Worm (Caenorhabditis elegans) whole organism, L3 larva: ENCODE results near the gene str-246.

Experiments
- R02D3.7 ChIP-seq: fragments of 150-350 bp; optimal IDR thresholded peaks from 2 replicates; lab custom pipeline; 2014; ENCODE audit warnings: missing biosample characterization, missing genetic modification characterization
- ZK546.5 ChIP-seq: sonication (generic microtip); optimal IDR thresholded peaks from 2 replicates; lab custom pipeline; 2017; ENCODE audit warnings: missing biosample characterization, missing genetic modification characterization
- aly-2 ChIP-seq: fragments of 150-350 bp; optimal IDR thresholded peaks from 2 replicates; lab custom pipeline; 2014; ENCODE audit warnings: missing biosample characterization, missing genetic modification characterization
- ama-1 ChIP-seq: fragments of 150-350 bp; optimal IDR thresholded peaks from 2 replicates; lab custom pipeline; 2018
- ceh-16 ChIP-seq: sonication (generic microtip); optimal IDR thresholded peaks from 2 replicates; lab custom pipeline; 2017; ENCODE audit warnings: missing biosample characterization, missing genetic modification characterization
- ceh-28 ChIP-seq: fragments of 150-350 bp; optimal IDR thresholded peaks from 2 replicates; lab custom pipeline; 2014; ENCODE audit warnings: missing biosample characterization, missing genetic modification reagents, missing genetic modification characterization
- ceh-82 ChIP-seq: fragments of 150-350 bp; optimal IDR thresholded peaks from 2 replicates; lab custom pipeline; 2014; ENCODE audit warnings: missing biosample characterization, missing genetic modification characterization
- ceh-9 ChIP-seq: sonication (generic microtip); optimal IDR thresholded peaks from 2 replicates; lab custom pipeline; 2018; ENCODE audit warnings: missing biosample characterization, missing genetic modification characterization
- daf-12 ChIP-seq: fragments of 150-350 bp; optimal IDR thresholded peaks from 2 replicates; lab custom pipeline; 2014; ENCODE audit warnings: missing biosample characterization, missing genetic modification reagents, missing genetic modification characterization
- egl-27 ChIP-seq: sonication (generic microtip); optimal IDR thresholded peaks from 4 replicates; lab custom pipeline; 2017; ENCODE audit warnings: missing biosample characterization, missing genetic modification reagents, missing genetic modification characterization
- egl-5 ChIP-seq: fragments of 150-350 bp; optimal IDR thresholded peaks from 2 replicates; lab custom pipeline; 2017; ENCODE audit warnings: missing biosample characterization, missing genetic modification reagents, missing genetic modification characterization, inconsistent platforms
- elt-1 ChIP-seq: fragments of 150-350 bp; optimal IDR thresholded peaks from 2 replicates; lab custom pipeline; 2014; ENCODE audit warnings: missing biosample characterization, missing genetic modification characterization
- elt-2 ChIP-seq: sonication (generic microtip); optimal IDR thresholded peaks from 2 replicates; lab custom pipeline; 2016; ENCODE audit warnings: missing genetic modification reagents, mild to moderate bottlenecking, missing genetic modification characterization, missing compliant biosample characterization
- elt-3 ChIP-seq, 3 experiments: fragments of 150-350 bp in 1 of 3; sonication (generic microtip) in 2 of 3; optimal IDR thresholded peaks; 2 replicates in 2 of 3; 4 replicates in 1 of 3; lab custom pipeline; 2014 to 2017; ENCODE audit warnings: missing biosample characterization in 3 of 3, missing genetic modification characterization in 3 of 3
- eor-1 ChIP-seq, 2 experiments: fragments of 150-350 bp; optimal IDR thresholded peaks; 2 replicates each; lab custom pipeline; 2014 to 2018; ENCODE audit warnings: missing biosample characterization in 2 of 2, missing genetic modification characterization in 2 of 2
- fkh-10 ChIP-seq: sonication (generic microtip); optimal IDR thresholded peaks from 2 replicates; lab custom pipeline; 2017; ENCODE audit warnings: missing biosample characterization, missing genetic modification reagents, missing genetic modification characterization
- fkh-2 ChIP-seq: fragments of 150-350 bp; optimal IDR thresholded peaks from 2 replicates; lab custom pipeline; 2014; ENCODE audit warnings: missing biosample characterization, missing genetic modification reagents, missing genetic modification characterization
- jun-1 ChIP-seq: fragments of 150-350 bp; optimal IDR thresholded peaks from 2 replicates; lab custom pipeline; 2014; ENCODE audit warnings: missing biosample characterization, missing genetic modification reagents, missing genetic modification characterization
- lin-39 ChIP-seq: fragments of 150-350 bp; optimal IDR thresholded peaks from 2 replicates; lab custom pipeline; 2018; ENCODE audit warnings: missing biosample characterization, missing genetic modification reagents, missing genetic modification characterization
- lsy-12 ChIP-seq: sonication (generic microtip); optimal IDR thresholded peaks from 2 replicates; lab custom pipeline; 2016; ENCODE audit warnings: mild to moderate bottlenecking, missing genetic modification characterization, missing compliant biosample characterization
- mml-1 ChIP-seq: fragments of 150-350 bp; sonication (generic microtip); optimal IDR thresholded peaks from 3 replicates; lab custom pipeline; 2014; ENCODE audit warnings: missing biosample characterization, missing genetic modification characterization
- nfya-1 ChIP-seq: sonication (generic microtip); optimal IDR thresholded peaks from 2 replicates; lab custom pipeline; 2017; ENCODE audit warnings: missing genetic modification characterization, mild to moderate bottlenecking, missing compliant biosample characterization, antibody characterized with exemption, moderate library complexity; ENCODE audit not compliant: insufficient read depth
- nhr-23 ChIP-seq: fragments of 150-350 bp; optimal IDR thresholded peaks from 2 replicates; lab custom pipeline; 2014; ENCODE audit warnings: missing biosample characterization, missing genetic modification reagents, missing genetic modification characterization
- nhr-237 ChIP-seq: fragments of 150-350 bp; optimal IDR thresholded peaks from 2 replicates; lab custom pipeline; 2014; ENCODE audit warnings: missing biosample characterization, missing genetic modification characterization
- nhr-28 ChIP-seq: fragments of 150-350 bp; optimal IDR thresholded peaks from 2 replicates; lab custom pipeline; 2014; ENCODE audit warnings: missing biosample characterization, missing genetic modification characterization
- nhr-43 ChIP-seq: sonication (generic microtip); optimal IDR thresholded peaks from 2 replicates; lab custom pipeline; 2016; ENCODE audit warnings: mild to moderate bottlenecking, missing genetic modification characterization, missing compliant biosample characterization; ENCODE audit not compliant: poor library complexity, severe bottlenecking
- nhr-77 ChIP-seq: fragments of 150-350 bp; optimal IDR thresholded peaks from 2 replicates; lab custom pipeline; 2014; ENCODE audit warnings: missing biosample characterization, missing genetic modification characterization
- pha-4 ChIP-seq: fragments of 150-350 bp; optimal IDR thresholded peaks from 2 replicates; lab custom pipeline; 2014; ENCODE audit warnings: missing biosample characterization, missing genetic modification reagents, missing genetic modification characterization
- pqm-1 ChIP-seq: fragments of 150-350 bp; optimal IDR thresholded peaks from 2 replicates; lab custom pipeline; 2017; ENCODE audit warnings: missing biosample characterization, missing genetic modification characterization, inconsistent platforms
- skn-1 ChIP-seq: fragments of 150-350 bp; optimal IDR thresholded peaks from 2 replicates; lab custom pipeline; 2014; ENCODE audit warnings: missing biosample characterization, missing genetic modification characterization
- snpc-4 ChIP-seq: fragments of 150-350 bp; optimal IDR thresholded peaks from 2 replicates; lab custom pipeline; 2014; ENCODE audit warnings: missing biosample characterization, missing genetic modification characterization
- unc-39 ChIP-seq: sonication (generic microtip); optimal IDR thresholded peaks from 4 replicates; lab custom pipeline; 2017; ENCODE audit warnings: missing biosample characterization, missing genetic modification characterization
- unc-62 ChIP-seq: fragments of 150-350 bp; sonication (generic microtip); optimal IDR thresholded peaks from 4 replicates; lab custom pipeline; 2014; ENCODE audit warnings: missing biosample characterization, missing genetic modification reagents, missing genetic modification characterization
- zag-1 ChIP-seq: fragments of 150-350 bp; optimal IDR thresholded peaks from 2 replicates; lab custom pipeline; 2014; ENCODE audit warnings: missing biosample characterization, missing genetic modification characterization
- ztf-11 ChIP-seq: fragments of 150-350 bp; optimal IDR thresholded peaks from 2 replicates; lab custom pipeline; 2014; ENCODE audit warnings: missing biosample characterization, missing genetic modification characterization
- ztf-4 ChIP-seq: fragments of 150-350 bp; optimal IDR thresholded peaks from 2 replicates; lab custom pipeline; 2014; ENCODE audit warnings: missing biosample characterization, missing genetic modification characterization

str-246 gene

ce11 chrIII:11090870-11091386, 13.4 kb downstream of the str-246 start (continued):
- TF ChIP-seq ama-1 (lab: Kevin White, UChicago) = peak; percentile 89
- TF ChIP-seq lsy-12 = no peak
- no peak for TF ChIP-seq ceh-28 (tag; lab: Kevin White, UChicago)
- TF ChIP-seq nhr-237 (tag; lab: Kevin White, UChicago) = no peak
- TF ChIP-seq eor-1 (tag; optimal IDR thresholded peaks at IDR 0.05; lab: Kevin White, UChicago) = no peak
- TF ChIP-seq lin-39 (tag; lab: Kevin White, UChicago) = no peak
- TF ChIP-seq ztf-11 (tag; lab: Kevin White, UChicago) = no peak
- no peak for TF ChIP-seq elt-1 (tag; lab: Kevin White, UChicago)
- TF ChIP-seq unc-39 (tag; lab: Kevin White, UChicago) = no peak
- no peak for TF ChIP-seq egl-5 (tag; lab: Kevin White, UChicago)
- no peak for TF ChIP-seq ZK546.5
- TF ChIP-seq daf-12 (tag; lab: Kevin White, UChicago) = no peak
- peak; percentile 97 for TF ChIP-seq snpc-4 (tag; lab: Kevin White, UChicago)
- no peak for TF ChIP-seq nhr-77 (tag; lab: Kevin White, UChicago)
- TF ChIP-seq unc-62 (GFP tag; lab: Kevin White, UChicago) = no peak
- no peak for TF ChIP-seq fkh-10 (GFP tag; lab: Kevin White, UChicago)
- TF ChIP-seq pqm-1 = peak; percentile 24

ce11 chrIII:11091651-11092278, 14.3 kb downstream of the str-246 start:
- TF ChIP-seq jun-1 (tag; lab: Kevin White, UChicago) = no peak
- peak; percentile 12 for TF ChIP-seq nfya-1 (tag; lab: Kevin White, UChicago)
- TF ChIP-seq elt-3 (tag; optimal IDR thresholded peaks at IDR 0.05; lab: Kevin White, UChicago) = no peak
- TF ChIP-seq elt-2 = peak; percentile 31
- TF ChIP-seq nhr-23 = no peak
- TF ChIP-seq ztf-4 (tag; lab: Kevin White, UChicago) = no peak
- TF ChIP-seq lsy-12 = peak; percentile 50
- peak; percentile 57 for TF ChIP-seq nhr-43 (tag; lab: Kevin White, UChicago)
- no peak for TF ChIP-seq unc-62 (GFP tag; lab: Kevin White, UChicago)

ce11 chrIII:11093489-11093888, 16.0 kb downstream of the str-246 start:
- no peak for TF ChIP-seq zag-1 (tag; lab: Kevin White, UChicago)
- TF ChIP-seq ztf-4 (tag; lab: Kevin White, UChicago) = no peak
- no peak for TF ChIP-seq aly-2
- TF ChIP-seq pha-4 (tag; lab: Kevin White, UChicago) = no peak
- no peak for TF ChIP-seq skn-1 (tag; lab: Kevin White, UChicago)
- TF ChIP-seq nhr-28 (tag; lab: Kevin White, UChicago) = no peak
- no peak for TF ChIP-seq jun-1 (tag; lab: Kevin White, UChicago)
- no peak for TF ChIP-seq ceh-82 (tag; lab: Kevin White, UChicago)
- TF ChIP-seq fkh-2 (tag; lab: Kevin White, UChicago) = no peak

- TF ChIP-seq jun-1 (tag; lab: Kevin White, UChicago) = no peak
- peak; percentile 81 for TF ChIP-seq nfya-1 (tag; lab: Kevin White, UChicago)
- TF ChIP-seq ceh-82 (tag; lab: Kevin White, UChicago) = no peak
- TF ChIP-seq unc-62 (GFP tag; lab: Kevin White, UChicago) = no peak
- TF ChIP-seq ztf-11 (tag; lab: Kevin White, UChicago) = no peak
- TF ChIP-seq R02D3.7 (tag; lab: Kevin White, UChicago) = no peak
- TF ChIP-seq, all 47 proteins: peak for 1
Measured at ce11 chrIII:11095687-11096086, 18.2 kb downstream of the str-246 start.

ce11 chrIII:11099864-11100263, 22.4 kb downstream of the str-246 start, which contains the start of gene hmt-1:
Gene hmt-1, minus strand, starts transcription at chrIII:11099964.
- TF ChIP-seq ceh-9 (tag; lab: Kevin White, UChicago) = no peak
- TF ChIP-seq fkh-10 (GFP tag; lab: Kevin White, UChicago) = no peak
- TF ChIP-seq egl-27 (tag; lab: Kevin White, UChicago) = no peak
- TF ChIP-seq ceh-16 (tag; lab: Kevin White, UChicago) = no peak
- TF ChIP-seq elt-3 (tag; optimal IDR thresholded peaks at IDR 0.05; lab: Kevin White, UChicago) = no peak
- no peak for TF ChIP-seq mml-1 (tag; lab: Kevin White, UChicago)
